Fruit fly (Drosophila melanogaster) whole organism, embryonic: Measurements from ENCODE around the gene pod1.

Experiments used
- Antp ChIP-seq: fragments of 200-800 bp; sonication (Bioruptor generic); optimal IDR thresholded peaks from 3 replicates; lab custom pipeline; 2016; ENCODE audit warnings: missing biosample characterization, missing genetic modification characterization
- Blimp-1 ChIP-seq: fragments of 200-800 bp; sonication (Bioruptor generic); optimal IDR thresholded peaks from 3 replicates; lab custom pipeline; 2018; ENCODE audit warnings: missing biosample characterization, missing genetic modification characterization, mild to moderate bottlenecking, moderate library complexity, missing genetic modification reagents
- CG10147 ChIP-seq: fragments of 200-800 bp; sonication (Bioruptor generic); optimal IDR thresholded peaks from 2 replicates; lab custom pipeline; 2019; ENCODE audit warnings: missing biosample characterization, mild to moderate bottlenecking, missing genetic modification characterization, moderate library complexity
- CG10543 ChIP-seq: fragments of 200-800 bp; sonication (Bioruptor generic); optimal IDR thresholded peaks from 3 replicates; lab custom pipeline; 2017; ENCODE audit warnings: missing biosample characterization, mild to moderate bottlenecking, missing genetic modification characterization, moderate library complexity
- CG11696 ChIP-seq: fragments of 200-800 bp; sonication (Bioruptor generic); IDR thresholded peaks from 2 replicates; pipeline ENCODE4 v1.3.6; 2022; ENCODE audit warnings: missing biosample characterization, missing genetic modification characterization
- CG14014 ChIP-seq: fragments of 200-800 bp; sonication (Bioruptor generic); IDR thresholded peaks from 2 replicates; pipeline ENCODE4 v1.3.6; 2022; ENCODE audit warnings: missing biosample characterization, missing genetic modification characterization
- CG2202 ChIP-seq: fragments of 200-800 bp; sonication (Bioruptor generic); optimal IDR thresholded peaks from 2 replicates; lab custom pipeline; 2018; ENCODE audit warnings: missing biosample characterization, mild to moderate bottlenecking, missing genetic modification characterization
- CG2678 ChIP-seq: fragments of 200-800 bp; sonication (Bioruptor generic); optimal IDR thresholded peaks from 3 replicates; lab custom pipeline; 2019; ENCODE audit warnings: missing biosample characterization, mild to moderate bottlenecking, missing genetic modification characterization, moderate library complexity
- CG3065 ChIP-seq: fragments of 200-800 bp; sonication (Bioruptor generic); optimal IDR thresholded peaks from 2 replicates; lab custom pipeline; 2016; ENCODE audit warnings: missing biosample characterization, missing genetic modification characterization
- CG33213 ChIP-seq: fragments of 200-800 bp; sonication (Bioruptor generic); optimal IDR thresholded peaks from 3 replicates; lab custom pipeline; 2016; ENCODE audit warnings: missing biosample characterization, missing genetic modification characterization
- CG3407 ChIP-seq: fragments of 200-800 bp; sonication (Bioruptor generic); optimal IDR thresholded peaks from 2 replicates; lab custom pipeline; 2018; ENCODE audit warnings: missing biosample characterization, mild to moderate bottlenecking, missing genetic modification characterization
- CG3838 ChIP-seq: fragments of 200-800 bp; sonication (Bioruptor generic); optimal IDR thresholded peaks from 3 replicates; lab custom pipeline; 2016; ENCODE audit warnings: missing biosample characterization, missing genetic modification characterization
- CG4328 ChIP-seq: fragments of 200-800 bp; sonication (Bioruptor generic); optimal IDR thresholded peaks from 3 replicates; lab custom pipeline; 2017; ENCODE audit warnings: missing biosample characterization, missing genetic modification reagents, missing genetic modification characterization
- CG4404 ChIP-seq: fragments of 200-800 bp; sonication (Bioruptor generic); IDR thresholded peaks from 2 replicates; pipeline ENCODE4 v1.3.6; 2022; ENCODE audit warnings: missing biosample characterization, missing genetic modification characterization
- CG4707 ChIP-seq: fragments of 200-800 bp; sonication (Bioruptor generic); optimal IDR thresholded peaks from 2 replicates; lab custom pipeline; 2018; ENCODE audit warnings: missing biosample characterization, mild to moderate bottlenecking, missing genetic modification characterization, moderate library complexity
- CG6854 ChIP-seq: fragments of 200-800 bp; sonication (Bioruptor generic); optimal IDR thresholded peaks from 3 replicates; lab custom pipeline; 2017; ENCODE audit warnings: missing biosample characterization, mild to moderate bottlenecking, missing genetic modification characterization
- CG7556 ChIP-seq: fragments of 200-800 bp; sonication (Bioruptor generic); optimal IDR thresholded peaks from 2 replicates; lab custom pipeline; 2017; ENCODE audit warnings: missing biosample characterization, mild to moderate bottlenecking, missing genetic modification characterization
- CG8089 ChIP-seq: fragments of 200-800 bp; sonication (Bioruptor generic); optimal IDR thresholded peaks from 3 replicates; lab custom pipeline; 2016; ENCODE audit warnings: missing biosample characterization, missing genetic modification characterization
- CG9876 ChIP-seq: fragments of 200-800 bp; sonication (Bioruptor generic); optimal IDR thresholded peaks from 2 replicates; lab custom pipeline; 2016; ENCODE audit warnings: missing biosample characterization, missing genetic modification characterization
- CrebB ChIP-seq: fragments of 200-800 bp; sonication (Bioruptor generic); optimal IDR thresholded peaks from 3 replicates; lab custom pipeline; 2018; ENCODE audit warnings: missing biosample characterization, mild to moderate bottlenecking, missing genetic modification characterization
- Dbx ChIP-seq: fragments of 200-800 bp; sonication (Bioruptor generic); IDR thresholded peaks from 3 replicates; pipeline ENCODE4 v1.3.6; 2022; ENCODE audit warnings: missing biosample characterization, missing genetic modification characterization
- E2f2 ChIP-seq: fragments of 200-800 bp; sonication (Bioruptor generic); IDR thresholded peaks from 2 replicates; pipeline ENCODE4 v1.3.6; 2022; ENCODE audit warnings: missing biosample characterization, missing genetic modification characterization
- Ets97D ChIP-seq: fragments of 200-800 bp; sonication (Bioruptor generic); optimal IDR thresholded peaks from 3 replicates; lab custom pipeline; 2016; ENCODE audit warnings: missing biosample characterization, missing genetic modification characterization
- Hmr ChIP-seq: fragments of 200-800 bp; sonication (Bioruptor generic); optimal IDR thresholded peaks from 3 replicates; lab custom pipeline; 2017; ENCODE audit warnings: mild to moderate bottlenecking, missing biosample characterization, missing genetic modification reagents, missing genetic modification characterization
- NC2α ChIP-seq: fragments of 200-800 bp; sonication (Bioruptor generic); optimal IDR thresholded peaks from 2 replicates; lab custom pipeline; 2016; ENCODE audit warnings: missing biosample characterization, missing genetic modification characterization
- Oli ChIP-seq: fragments of 200-800 bp; sonication (Bioruptor generic); optimal IDR thresholded peaks from 2 replicates; lab custom pipeline; 2018; ENCODE audit warnings: missing biosample characterization, mild to moderate bottlenecking, missing genetic modification characterization, moderate library complexity
- Pdp1 ChIP-seq, 2 experiments: fragments of 200-800 bp; sonication (Bioruptor generic); optimal IDR thresholded peaks; 3 replicates each; lab custom pipeline; 2016; ENCODE audit warnings: missing biosample characterization in 2 of 2, missing genetic modification characterization in 2 of 2, mild to moderate bottlenecking in 1 of 2, moderate library complexity in 1 of 2
- Poxn ChIP-seq: fragments of 200-800 bp; sonication (Bioruptor generic); IDR thresholded peaks from 2 replicates; pipeline ENCODE4 v1.3.6; 2022; ENCODE audit warnings: missing biosample characterization, missing genetic modification characterization
- bab2 ChIP-seq: fragments of 200-800 bp; sonication (Bioruptor generic); optimal IDR thresholded peaks from 2 replicates; lab custom pipeline; 2016; ENCODE audit warnings: missing biosample characterization, missing genetic modification characterization
- cwo ChIP-seq: fragments of 200-800 bp; sonication (Bioruptor generic); optimal IDR thresholded peaks from 3 replicates; lab custom pipeline; 2017; ENCODE audit warnings: missing biosample characterization, missing genetic modification characterization, mild to moderate bottlenecking, moderate library complexity, missing genetic modification reagents
- fd102C ChIP-seq: fragments of 200-800 bp; sonication (Bioruptor generic); optimal IDR thresholded peaks from 2 replicates; lab custom pipeline; 2018; ENCODE audit warnings: missing biosample characterization, mild to moderate bottlenecking, missing genetic modification characterization, moderate library complexity
- gce ChIP-seq: fragments of 200-800 bp; sonication (Bioruptor generic); IDR thresholded peaks from 3 replicates; pipeline ENCODE4 v1.3.6; 2022; ENCODE audit warnings: missing biosample characterization, missing genetic modification characterization
- grau ChIP-seq: fragments of 200-800 bp; optimal IDR thresholded peaks from 3 replicates; lab custom pipeline; 2019; ENCODE audit warnings: missing biosample characterization, mild to moderate bottlenecking, missing genetic modification characterization, moderate library complexity
- gt ChIP-seq: fragments of 200-800 bp; sonication (Bioruptor generic); IDR thresholded peaks from 2 replicates; pipeline ENCODE4 v1.3.6; 2022; ENCODE audit warnings: missing biosample characterization, missing genetic modification characterization
- jing ChIP-seq: fragments of 200-800 bp; sonication (Bioruptor generic); optimal IDR thresholded peaks from 2 replicates; lab custom pipeline; 2018; ENCODE audit warnings: missing biosample characterization, mild to moderate bottlenecking, missing genetic modification characterization
- kah ChIP-seq: fragments of 200-800 bp; sonication (Bioruptor generic); optimal IDR thresholded peaks from 2 replicates; lab custom pipeline; 2018; ENCODE audit warnings: missing biosample characterization, mild to moderate bottlenecking, missing genetic modification characterization
- knrl ChIP-seq: fragments of 200-800 bp; sonication (Bioruptor generic); IDR thresholded peaks from 3 replicates; pipeline ENCODE4 v1.3.6; 2022; ENCODE audit warnings: missing biosample characterization, missing genetic modification characterization; ENCODE audit not compliant: partially characterized antibody
- org-1 ChIP-seq: fragments of 200-800 bp; sonication (Bioruptor generic); optimal IDR thresholded peaks from 2 replicates; lab custom pipeline; 2017; ENCODE audit warnings: missing biosample characterization, missing genetic modification characterization
- otp ChIP-seq: fragments of 200-800 bp; sonication (Bioruptor generic); IDR thresholded peaks from 3 replicates; pipeline ENCODE4, ENCODE4 v1.3.6; 2022; ENCODE audit warnings: missing biosample characterization, missing genetic modification characterization
- pan ChIP-seq, 4 experiments: fragments of >200 bp in 3 of 4; fragments of 200-800 bp in 1 of 4; sonication (Bioruptor generic) in 1 of 4; optimal IDR thresholded peaks in 3 of 4; IDR thresholded peaks in 1 of 4; 2 replicates each; pipeline versions ENCODE4 v1.3.6 to Lab custom; 2017 to 2022; ENCODE audit warnings: missing biosample characterization in 2 of 4, missing genetic modification characterization in 2 of 4, mixed read lengths in 1 of 4
- pb ChIP-seq: fragments of 200-800 bp; sonication (Bioruptor generic); optimal IDR thresholded peaks from 3 replicates; lab custom pipeline; 2016; ENCODE audit warnings: missing biosample characterization, missing genetic modification characterization
- pfk ChIP-seq: fragments of 200-800 bp; sonication (Bioruptor generic); optimal IDR thresholded peaks from 2 replicates; lab custom pipeline; 2018; ENCODE audit warnings: missing biosample characterization, mild to moderate bottlenecking, missing genetic modification characterization, moderate library complexity
- psq ChIP-seq: fragments of 200-800 bp; sonication (Bioruptor generic); optimal IDR thresholded peaks from 2 replicates; lab custom pipeline; 2017; ENCODE audit warnings: missing biosample characterization, missing genetic modification characterization
- seq ChIP-seq: fragments of 200-800 bp; sonication (Bioruptor generic); IDR thresholded peaks from 2 replicates; pipeline ENCODE4 v1.3.6; 2022; ENCODE audit warnings: missing biosample characterization, missing genetic modification characterization
- sima ChIP-seq: fragments of 200-800 bp; sonication (Bioruptor generic); optimal IDR thresholded peaks from 2 replicates; lab custom pipeline; 2016; ENCODE audit warnings: missing biosample characterization, missing genetic modification characterization
- sqz ChIP-seq: fragments of 200-800 bp; sonication (Bioruptor generic); optimal IDR thresholded peaks from 3 replicates; lab custom pipeline; 2018; ENCODE audit warnings: missing biosample characterization, mild to moderate bottlenecking, missing genetic modification characterization
- sr ChIP-seq: fragments of 200-800 bp; sonication (Bioruptor generic); IDR thresholded peaks from 3 replicates; pipeline ENCODE4 v1.3.6; 2022; ENCODE audit warnings: missing biosample characterization, missing genetic modification characterization
- tap ChIP-seq: fragments of 200-800 bp; optimal IDR thresholded peaks from 3 replicates; lab custom pipeline; 2019; ENCODE audit warnings: missing biosample characterization, mild to moderate bottlenecking, missing genetic modification characterization, moderate library complexity
- yki ChIP-seq: fragments of >200 bp; optimal IDR thresholded peaks from 3 replicates; lab custom pipeline; 2018
- z ChIP-seq: fragments of 200-800 bp; sonication (Bioruptor generic); IDR thresholded peaks from 3 replicates; pipeline ENCODE4 v1.3.6; 2022; ENCODE audit warnings: missing biosample characterization, missing genetic modification characterization

Gene pod1

DNA sequence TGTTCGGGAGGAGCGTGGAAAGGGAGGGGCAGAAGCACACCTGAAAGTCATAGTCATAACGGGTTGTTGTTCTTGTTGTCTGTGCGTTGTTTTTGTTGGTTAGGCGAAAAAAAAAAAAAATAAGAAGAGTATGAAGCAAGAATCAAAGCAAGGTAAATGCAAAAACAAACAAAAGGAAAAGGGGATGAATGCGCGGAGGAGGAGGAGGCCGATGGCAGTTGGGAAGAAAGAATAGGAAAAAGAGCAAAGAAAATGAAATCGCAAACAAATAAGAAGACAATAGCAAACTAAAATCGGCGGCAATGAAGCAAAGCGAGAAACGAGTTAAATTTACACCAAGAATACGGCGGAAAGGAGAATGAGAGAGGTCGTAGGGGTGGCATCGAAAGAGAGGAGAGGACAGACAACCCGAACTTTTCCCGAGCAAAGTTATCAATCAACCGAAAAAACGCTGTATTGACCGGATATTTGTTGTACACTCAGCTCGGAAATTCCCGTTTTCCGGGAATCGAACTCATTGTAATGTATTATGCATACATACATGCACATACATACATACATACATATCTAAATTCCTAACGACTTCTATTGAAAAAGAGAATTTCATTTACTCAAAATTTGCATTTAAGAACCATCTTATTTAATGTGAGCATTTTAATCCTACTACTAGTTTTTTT lies 57.1 kb downstream of the pod1 start (continued):
- TF ChIP-seq bab2 (no peak), CG10147 (GFP tag; lab: Kevin White, UChicago) (no peak), CG3838 (GFP tag; lab: Kevin White, UChicago) (no peak), CG33213 (GFP tag; lab: Kevin White, UChicago) (no peak), pfk (GFP tag; lab: Kevin White, UChicago) (no peak), sqz (GFP tag; lab: Kevin White, UChicago) (no peak), jing (GFP tag; lab: Kevin White, UChicago) (no peak), Antp (GFP tag; lab: Kevin White, UChicago) (no peak), CG4328 (no peak), CG2678 (tag; lab: Kevin White, UChicago) (peak; percentile 61), CG7556 (GFP tag; lab: Kevin White, UChicago) (no peak), CG3065 (GFP tag; lab: Kevin White, UChicago) (no peak), CG14014 (peak; percentile 50; the same call in 1 of the 2 replicates), Pdp1 (GFP tag; optimal IDR thresholded peaks at IDR 0.05; lab: Kevin White, UChicago) (no peak), NC2α (no peak), CG8089 (no peak), pb (no peak), cwo (no peak), seq (GFP tag; lab: Robert Waterston, UW) (no peak), CG9876 (no peak), grau (tag; lab: Kevin White, UChicago) (peak; percentile 27), sima (GFP tag; lab: Kevin White, UChicago) (no peak), kah (GFP tag; lab: Kevin White, UChicago) (no peak), Hmr (no peak), CG4707 (GFP tag; lab: Kevin White, UChicago) (no peak), sr (GFP tag; lab: Robert Waterston, UW) (no peak), fd102C (GFP tag; lab: Kevin White, UChicago) (no peak), Blimp-1 (GFP tag; lab: Kevin White, UChicago) (peak; percentile 35), Poxn (GFP tag; lab: Robert Waterston, UW) (no peak), E2f2 (no peak), CrebB (no peak), yki (lab: Kevin White, UChicago) (no peak), tap (peak; percentile 23), gce (GFP tag; lab: Robert Waterston, UW) (no peak), otp (GFP tag; lab: Robert Waterston, UW) (no peak), gt (GFP tag; lab: Robert Waterston, UW) (no peak), CG2202 (tag; lab: Kevin White, UChicago) (no peak), pan (optimal IDR thresholded peaks at IDR 0.05; lab: Kevin White, UChicago) (no peak), pan (GFP tag; optimal IDR thresholded peaks at IDR 0.05 in 1 of 2, IDR thresholded peaks at IDR 0.05 in 1 of 2) (no peak), CG11696 (GFP tag; lab: Robert Waterston, UW) (no peak), Dbx (GFP tag; lab: Robert Waterston, UW) (peak; percentile 29; the same call in 1 of the 3 replicates), Oli (peak; percentile 51), org-1 (GFP tag; lab: Kevin White, UChicago) (no peak), knrl (GFP tag; lab: Robert Waterston, UW) (no peak), CG6854 (GFP tag; lab: Kevin White, UChicago) (no peak), psq (GFP tag; lab: Kevin White, UChicago) (peak; percentile 13), CG4404 (no peak), CG3407 (GFP tag; lab: Kevin White, UChicago) (no peak), z (GFP tag; lab: Robert Waterston, UW) (no peak), Ets97D (no peak), CG10543 (GFP tag; lab: Kevin White, UChicago) (no peak)
